Fruit fly (Drosophila melanogaster): ENCODE data around the gene MED20.

Gene MED20

dm6 chr2L:8094058-8094825 lies 21.6 kb upstream of the MED20 start (continued):
- TF ChIP-seq unpg (GFP tag; optimal IDR thresholded peaks at IDR 0.05) (no peak), Xbp1 (GFP tag; optimal IDR thresholded peaks at IDR 0.05) (no peak), grau (tag; optimal IDR thresholded peaks at IDR 0.05) (peak; percentile 13), sens (GFP tag) (peak; percentile 40), CG32532 (GFP tag; IDR thresholded peaks at IDR 0.05) (0 out of 2 replicates have a peak, but pooled peaks have one; percentile 11), sug (tag; optimal IDR thresholded peaks at IDR 0.05) (peak; percentile 13), Fer1 (GFP tag; optimal IDR thresholded peaks at IDR 0.05) (peak; percentile 30), CG10543 (GFP tag; optimal IDR thresholded peaks at IDR 0.05) (peak; percentile 62)

DNA sequence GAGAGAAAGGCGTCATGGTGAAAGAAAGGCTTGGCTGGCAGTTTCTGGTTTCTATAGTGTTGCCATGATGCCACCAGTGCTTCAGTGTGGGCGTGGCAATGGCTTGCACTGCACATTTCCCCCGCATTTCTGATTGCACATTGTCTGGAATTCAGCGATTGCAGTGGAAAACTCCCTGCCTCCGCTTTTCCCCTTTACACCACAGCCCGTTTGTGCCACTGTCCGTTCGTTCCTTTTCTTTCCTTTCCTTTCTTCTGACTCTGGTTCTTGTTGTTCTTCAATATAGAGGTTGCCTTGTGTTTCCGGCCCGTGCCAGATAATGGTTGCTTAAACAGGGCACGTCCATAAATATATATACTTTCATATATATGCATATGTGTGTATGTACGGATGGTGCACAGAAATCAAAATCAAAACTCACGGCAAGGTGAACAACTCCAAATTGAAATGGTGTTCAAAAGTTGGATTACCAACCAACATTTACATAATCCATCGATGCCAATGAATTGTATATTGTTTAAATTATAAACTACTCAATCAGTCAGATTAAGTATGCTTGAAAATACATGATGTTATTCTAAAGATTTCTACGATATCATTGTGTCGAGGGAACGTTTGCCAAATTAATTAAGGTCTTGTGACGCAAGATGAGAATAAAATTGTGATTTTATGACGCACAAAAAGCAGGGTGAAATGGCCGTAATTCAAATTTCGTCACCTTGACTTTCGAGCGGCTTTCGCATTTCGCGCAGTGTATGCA lies 20.7 kb upstream of the MED20 start:
- peak; percentile 62 for TF ChIP-seq Med (GFP tag)
- TF ChIP-seq Pdp1 (GFP tag; optimal IDR thresholded peaks at IDR 0.05): peak in 1 of 2 experiments; percentile 31
- TF ChIP-seq nom (GFP tag; optimal IDR thresholded peaks at IDR 0.05): peak; percentile 10
- peak in 1 of 2 experiments; percentile 16 for TF ChIP-seq eve (GFP tag; optimal IDR thresholded peaks at IDR 0.05)
- TF ChIP-seq fd3F (GFP tag; optimal IDR thresholded peaks at IDR 0.05): no peak
- peak; percentile 54 for TF ChIP-seq sens (GFP tag)
- peak; percentile 62 for TF ChIP-seq Hr39 (optimal IDR thresholded peaks at IDR 0.05)
- TF ChIP-seq chinmo (GFP tag; IDR thresholded peaks at IDR 0.05; ENCODE audit: partially characterized antibody): 0 out of 4 replicates have a peak, but pooled peaks have one; percentile 5
- TF ChIP-seq Chrac-16 (GFP tag; optimal IDR thresholded peaks at IDR 0.05): no peak
- 0 out of 2 replicates have a peak, but pooled peaks have one; percentile 17 for TF ChIP-seq Drgx (GFP tag; IDR thresholded peaks at IDR 0.05)
- TF ChIP-seq lbe (GFP tag; optimal IDR thresholded peaks at IDR 0.05): peak; percentile 2
- no peak for TF ChIP-seq CG13123 (GFP tag; optimal IDR thresholded peaks at IDR 0.05)

dm6 chr2L:8091908-8092307 lies 19.3 kb upstream of the MED20 start:
- TF ChIP-seq CG10462 (GFP tag; optimal IDR thresholded peaks at IDR 0.05) (no peak), CG13894 (tag; optimal IDR thresholded peaks at IDR 0.05) (peak; percentile 4), CG10543 (GFP tag; optimal IDR thresholded peaks at IDR 0.05) (peak; percentile 46), Taf1 (GFP tag; IDR thresholded peaks at IDR 0.05) (no peak), cwo (GFP tag; optimal IDR thresholded peaks at IDR 0.05) (peak; percentile 36), CG12769 (tag; optimal IDR thresholded peaks at IDR 0.05) (peak; percentile 59), twi (tag; optimal IDR thresholded peaks at IDR 0.05) (peak; percentile 75), sd (tag; optimal IDR thresholded peaks at IDR 0.05) (peak; percentile 43), hkb (optimal IDR thresholded peaks at IDR 0.05) (peak; percentile 16), hkb (GFP tag; IDR thresholded peaks at IDR 0.05) (no peak), tio (GFP tag; optimal IDR thresholded peaks at IDR 0.05) (no peak), toy (GFP tag; IDR thresholded peaks at IDR 0.05) (no peak), sob (GFP tag; IDR thresholded peaks at IDR 0.05) (0 out of 2 replicates have a peak, but pooled peaks have one; percentile 14), kay (GFP tag; optimal IDR thresholded peaks at IDR 0.05) (peak; percentile 24), inv (GFP tag; IDR thresholded peaks at IDR 0.05; ENCODE audit: partially characterized antibody) (0 out of 2 replicates have a peak, but pooled peaks have one; percentile 12), pan (optimal IDR thresholded peaks at IDR 0.05) (no peak), pan (GFP tag; optimal IDR thresholded peaks at IDR 0.05 in 1 of 2, IDR thresholded peaks at IDR 0.05 in 1 of 2) (no peak), crol (GFP tag; IDR thresholded peaks at IDR 0.05) (peak; percentile 73)

Measured in whole organism, embryonic.